Worm (Caenorhabditis elegans): ENCODE data around the gene C06B8.2.

The C06B8.2 gene

ce11 chrV:15445437-15445836 is 33.1 kb downstream of the C06B8.2 start, which contains the start of gene srh-239:
Gene srh-239, plus strand, starts transcription at chrV:15445737.
- TF ChIP-seq swsn-7 (tag; optimal IDR thresholded peaks at IDR 0.05) (no peak), unc-30 (tag; optimal IDR thresholded peaks at IDR 0.05) (no peak), fkh-4 (tag; optimal IDR thresholded peaks at IDR 0.05; ENCODE audit: borderline replicate concordance) (no peak), nhr-84 (tag; optimal IDR thresholded peaks at IDR 0.05) (no peak), ceh-82 (tag; optimal IDR thresholded peaks at IDR 0.05) (no peak), snu-23 (GFP tag; optimal IDR thresholded peaks at IDR 0.05) (no peak), dsc-1 (tag; optimal IDR thresholded peaks at IDR 0.05) (no peak), sup-37 (GFP tag; optimal IDR thresholded peaks at IDR 0.05) (no peak), mdl-1 (tag; optimal IDR thresholded peaks at IDR 0.05) (no peak), C04F5.9 (tag; optimal IDR thresholded peaks at IDR 0.05) (no peak), skn-1 (tag; optimal IDR thresholded peaks at IDR 0.05) (no peak), ztf-4 (tag; optimal IDR thresholded peaks at IDR 0.05) (no peak), aly-2 (tag; optimal IDR thresholded peaks at IDR 0.05) (no peak), fkh-8 (tag; optimal IDR thresholded peaks at IDR 0.05) (no peak), hlh-17 (GFP tag; optimal IDR thresholded peaks at IDR 0.05; ENCODE audit: borderline replicate concordance) (no peak), elt-2 (tag; optimal IDR thresholded peaks at IDR 0.05) (no peak), nhr-90 (tag; optimal IDR thresholded peaks at IDR 0.05; ENCODE audit: poor library complexity) (no peak)

- no peak for TF ChIP-seq swsn-7 (tag; optimal IDR thresholded peaks at IDR 0.05)
- TF ChIP-seq hlh-17 (GFP tag; optimal IDR thresholded peaks at IDR 0.05; ENCODE audit: borderline replicate concordance), result no peak
- TF ChIP-seq elt-3 (tag; optimal IDR thresholded peaks at IDR 0.05), result no peak
- no peak for TF ChIP-seq lin-39 (tag; optimal IDR thresholded peaks at IDR 0.05)
- peak; percentile 57 for TF ChIP-seq elt-2 (tag; optimal IDR thresholded peaks at IDR 0.05)
- TF ChIP-seq lin-35 (GFP tag; optimal IDR thresholded peaks at IDR 0.05), result no peak
- no peak for TF ChIP-seq sptf-1 (tag; optimal IDR thresholded peaks at IDR 0.05)
- no peak for TF ChIP-seq alr-1 (tag; optimal IDR thresholded peaks at IDR 0.05; ENCODE audit: borderline replicate concordance)
- TF ChIP-seq pax-3 (tag; optimal IDR thresholded peaks at IDR 0.05), result no peak
- no peak for TF ChIP-seq lir-3 (tag; optimal IDR thresholded peaks at IDR 0.05; ENCODE audit: poor library complexity)
- no peak for TF ChIP-seq irx-1 (tag; optimal IDR thresholded peaks at IDR 0.05)
- peak; percentile 27 for TF ChIP-seq jun-1 (tag; optimal IDR thresholded peaks at IDR 0.05)
- TF ChIP-seq ceh-82 (tag; optimal IDR thresholded peaks at IDR 0.05), result no peak
Observed at ce11 chrV:15444615-15445014, 33.9 kb downstream of the C06B8.2 start, which contains the start of gene T26H5.9. Gene T26H5.9, plus strand, starts transcription at chrV:15444916.

- no peak for TF ChIP-seq pax-3 (tag; optimal IDR thresholded peaks at IDR 0.05)
Observed at ce11 chrV:15444188-15444587, 34.4 kb downstream of the C06B8.2 start, which contains the start of gene T26H5.11. Gene T26H5.11, minus strand, starts transcription at chrV:15444288.

ce11 chrV:15443708-15444107 is 34.8 kb downstream of the C06B8.2 start, which contains the start of gene T26H5.10:
Gene T26H5.10, minus strand, starts transcription at chrV:15443808.
- TF ChIP-seq aha-1 (tag; optimal IDR thresholded peaks at IDR 0.05) (no peak), hpl-2 (GFP tag; optimal IDR thresholded peaks at IDR 0.05) (no peak), swsn-7 (tag; optimal IDR thresholded peaks at IDR 0.05) (no peak), sptf-1 (tag; optimal IDR thresholded peaks at IDR 0.05) (no peak), ceh-82 (tag; optimal IDR thresholded peaks at IDR 0.05) (no peak), rnt-1 (tag; optimal IDR thresholded peaks at IDR 0.05) (no peak), mab-9 (GFP tag; IDR thresholded peaks at IDR 0.05) (no peak), vab-15 (tag; optimal IDR thresholded peaks at IDR 0.05) (no peak), pag-3 (tag; optimal IDR thresholded peaks at IDR 0.05; ENCODE audit: borderline replicate concordance, insufficient read depth) (no peak), Y116A8C.19 (tag; optimal IDR thresholded peaks at IDR 0.05; ENCODE audit: borderline replicate concordance) (no peak), fkh-4 (tag; optimal IDR thresholded peaks at IDR 0.05; ENCODE audit: borderline replicate concordance) (no peak), hlh-4 (tag; optimal IDR thresholded peaks at IDR 0.05) (no peak), nhr-85 (tag) (no peak), sox-4 (tag; optimal IDR thresholded peaks at IDR 0.05) (no peak), hlh-17 (GFP tag; optimal IDR thresholded peaks at IDR 0.05; ENCODE audit: borderline replicate concordance) (no peak), lin-39 (tag; optimal IDR thresholded peaks at IDR 0.05) (no peak), isw-1 (GFP tag; IDR thresholded peaks at IDR 0.05) (no peak), zip-4 (GFP tag; optimal IDR thresholded peaks at IDR 0.05) (no peak)
